Fruit fly (Drosophila melanogaster): ENCODE results near the gene CG33985.

The CG33985 gene

DNA sequence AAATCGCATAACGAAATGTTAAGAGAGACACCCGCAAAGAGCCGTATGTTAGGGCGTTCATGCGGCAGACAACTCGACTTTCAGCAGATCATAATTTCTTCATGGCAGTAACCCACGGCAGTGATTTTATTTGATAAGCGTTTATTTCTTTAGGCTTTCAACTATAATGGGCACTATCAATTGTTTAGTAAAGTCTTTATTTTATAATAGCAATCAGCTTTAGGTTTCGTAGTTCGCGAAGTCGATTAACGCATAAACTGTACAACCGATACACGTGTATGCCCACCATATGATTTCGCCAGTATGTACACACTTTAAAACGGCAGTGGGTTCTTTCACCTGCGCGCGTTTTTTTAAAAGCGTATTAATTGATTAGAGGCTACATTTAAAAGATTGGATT, 18.4 kb downstream of the CG33985 start, which contains the start of gene CG7841 (continued):
- no peak for TF ChIP-seq pan (optimal IDR thresholded peaks at IDR 0.05)
- TF ChIP-seq pan (GFP tag; optimal IDR thresholded peaks at IDR 0.05 in 1 of 2, IDR thresholded peaks at IDR 0.05 in 1 of 2), result peak in 1 of 2 experiments; percentile 97
- TF ChIP-seq Dbx (GFP tag; IDR thresholded peaks at IDR 0.05), result peak; percentile 95
- TF ChIP-seq CG6175 (GFP tag; IDR thresholded peaks at IDR 0.05), result no peak; the same call in 1 of the 3 replicates
- peak; percentile 93 for TF ChIP-seq kay (GFP tag; optimal IDR thresholded peaks at IDR 0.05)
- peak in 1 of 3 experiments; percentile 98 for TF ChIP-seq lola (GFP tag; optimal IDR thresholded peaks at IDR 0.05)
- TF ChIP-seq lov (optimal IDR thresholded peaks at IDR 0.05), result no peak
- TF ChIP-seq lov (GFP tag; IDR thresholded peaks at IDR 0.05), result peak; percentile 97
- peak; percentile 96 for TF ChIP-seq pho (GFP tag; optimal IDR thresholded peaks at IDR 0.05)
- TF ChIP-seq onecut (GFP tag; IDR thresholded peaks at IDR 0.05), result peak; percentile 96
- peak; percentile 96 for TF ChIP-seq tx (GFP tag; optimal IDR thresholded peaks at IDR 0.05)
- peak; percentile 99 for TF ChIP-seq Hmr (GFP tag; optimal IDR thresholded peaks at IDR 0.05)
- peak; percentile 74 for TF ChIP-seq CG4360 (GFP tag; IDR thresholded peaks at IDR 0.05)
- peak; percentile 97 for TF ChIP-seq CG15601 (tag; optimal IDR thresholded peaks at IDR 0.05)
- peak; percentile 99 for TF ChIP-seq cwo (GFP tag; optimal IDR thresholded peaks at IDR 0.05)
- TF ChIP-seq CG12219 (GFP tag; optimal IDR thresholded peaks at IDR 0.05), result peak; percentile 99
- TF ChIP-seq zfh1 (GFP tag; IDR thresholded peaks at IDR 0.05), result peak; percentile 97
- TF ChIP-seq CG2116 (GFP tag; optimal IDR thresholded peaks at IDR 0.05), result peak; percentile 87
- peak; percentile 96 for TF ChIP-seq bab2 (GFP tag; optimal IDR thresholded peaks at IDR 0.05)
- peak; percentile 95 for TF ChIP-seq tgo (GFP tag; IDR thresholded peaks at IDR 0.05)
- TF ChIP-seq ranshi (GFP tag; IDR thresholded peaks at IDR 0.05), result peak; percentile 96; the same call in 1 of the 2 replicates
- TF ChIP-seq nerfin-2 (GFP tag; IDR thresholded peaks at IDR 0.05; ENCODE audit: partially characterized antibody), result no peak
- peak; percentile 97 for TF ChIP-seq org-1 (GFP tag; optimal IDR thresholded peaks at IDR 0.05)
- TF ChIP-seq CG2202 (tag; optimal IDR thresholded peaks at IDR 0.05), result peak; percentile 99
- TF ChIP-seq Myb (GFP tag; optimal IDR thresholded peaks at IDR 0.05), result peak; percentile 87
- peak; percentile 79 for TF ChIP-seq peb (GFP tag; IDR thresholded peaks at IDR 0.05)
- peak; percentile 99 for TF ChIP-seq dmrt11E (tag; optimal IDR thresholded peaks at IDR 0.05)
- TF ChIP-seq Ets97D (GFP tag; optimal IDR thresholded peaks at IDR 0.05), result peak; percentile 91
- TF ChIP-seq CG33213 (GFP tag; optimal IDR thresholded peaks at IDR 0.05), result peak; percentile 97
- peak; percentile 94; the same call in 2 of the 3 replicates for TF ChIP-seq gce (GFP tag; IDR thresholded peaks at IDR 0.05)
- peak; percentile 88 for TF ChIP-seq al (GFP tag; IDR thresholded peaks at IDR 0.05)
- no peak for TF ChIP-seq dan (GFP tag; IDR thresholded peaks at IDR 0.05)
- peak; percentile 98 for TF ChIP-seq CG8388 (GFP tag; optimal IDR thresholded peaks at IDR 0.05)
- no peak for TF ChIP-seq hb (GFP tag; IDR thresholded peaks at IDR 0.05; ENCODE audit: partially characterized antibody)
- peak; percentile 97 for TF ChIP-seq CG17912 (GFP tag; optimal IDR thresholded peaks at IDR 0.05)
- TF ChIP-seq CG30020 (tag; optimal IDR thresholded peaks at IDR 0.05), result peak; percentile 89
- peak; percentile 97 for TF ChIP-seq Six4 (GFP tag; optimal IDR thresholded peaks at IDR 0.05)
- TF ChIP-seq hth (optimal IDR thresholded peaks at IDR 0.05), result no peak
- peak; percentile 99 for TF ChIP-seq sens (GFP tag)
- peak; percentile 93 for TF ChIP-seq Bdp1 (GFP tag; optimal IDR thresholded peaks at IDR 0.05)
- peak; percentile 93 for TF ChIP-seq Oaz (GFP tag; IDR thresholded peaks at IDR 0.05)
- peak; percentile 96; the same call in 1 of the 2 replicates for TF ChIP-seq HLH3B (GFP tag; IDR thresholded peaks at IDR 0.05)
- peak; percentile 97 for TF ChIP-seq kah (GFP tag; optimal IDR thresholded peaks at IDR 0.05)
- no peak; the same call in 1 of the 2 replicates for TF ChIP-seq CG14667 (GFP tag; IDR thresholded peaks at IDR 0.05)
- peak; percentile 97 for TF ChIP-seq en (GFP tag; optimal IDR thresholded peaks at IDR 0.05)
- peak; percentile 99 for TF ChIP-seq sug (tag; optimal IDR thresholded peaks at IDR 0.05)
- peak; percentile 98 for TF ChIP-seq fd64A (GFP tag; optimal IDR thresholded peaks at IDR 0.05)
- TF ChIP-seq CG6254 (GFP tag; optimal IDR thresholded peaks at IDR 0.05), result peak; percentile 96
- peak; percentile 95 for TF ChIP-seq YL-1 (GFP tag; optimal IDR thresholded peaks at IDR 0.05)
- TF ChIP-seq so (GFP tag; IDR thresholded peaks at IDR 0.05), result peak; percentile 98
- peak; percentile 96; the same call in 2 of the 3 replicates for TF ChIP-seq dysf (GFP tag; IDR thresholded peaks at IDR 0.05)
- peak; percentile 97 for TF ChIP-seq az2 (GFP tag; optimal IDR thresholded peaks at IDR 0.05)

All from whole organism, embryonic.